Fruit fly (Drosophila melanogaster): ENCODE data around the gene CG17325.
A peak's percentile ranks its signal among the peaks of the same experiment; 100 is the strongest.

CG17325 gene

DNA sequence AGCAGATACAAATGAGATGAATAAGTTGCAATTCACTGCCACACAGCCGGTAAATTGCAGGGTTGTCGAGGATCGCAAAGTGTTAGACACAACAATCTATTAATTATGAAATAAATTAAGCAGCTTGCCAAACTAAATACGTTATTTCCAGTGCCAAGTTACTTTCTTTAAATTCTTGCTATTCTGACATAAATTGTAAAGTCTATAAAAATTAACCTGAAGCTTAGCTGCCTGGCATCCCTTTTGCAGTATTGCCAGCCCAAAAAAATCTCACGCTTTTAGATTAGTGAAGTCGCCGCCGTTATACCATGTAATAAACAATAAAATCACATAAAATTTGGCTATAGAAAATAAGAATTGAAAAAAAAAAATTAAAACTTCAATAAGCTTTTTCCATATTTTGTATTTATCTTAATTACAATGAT lies 45.2 kb downstream of the CG17325 start (continued):
- TF ChIP-seq CG3032 (tag; optimal IDR thresholded peaks at IDR 0.05) = peak; percentile 96
- TF ChIP-seq CG11902 (GFP tag; optimal IDR thresholded peaks at IDR 0.05) = peak; percentile 93
- TF ChIP-seq esn (GFP tag; optimal IDR thresholded peaks at IDR 0.05) = peak; percentile 97
- peak; percentile 97 for TF ChIP-seq CG3919 (GFP tag; optimal IDR thresholded peaks at IDR 0.05)
- TF ChIP-seq CG6808 (GFP tag; optimal IDR thresholded peaks at IDR 0.05) = peak; percentile 94
- peak; percentile 98 for TF ChIP-seq Eip75B (GFP tag; optimal IDR thresholded peaks at IDR 0.05)
- TF ChIP-seq Hr38 (GFP tag; optimal IDR thresholded peaks at IDR 0.05) = peak; percentile 68
- peak; percentile 93 for TF ChIP-seq dac (GFP tag; optimal IDR thresholded peaks at IDR 0.05)

DNA sequence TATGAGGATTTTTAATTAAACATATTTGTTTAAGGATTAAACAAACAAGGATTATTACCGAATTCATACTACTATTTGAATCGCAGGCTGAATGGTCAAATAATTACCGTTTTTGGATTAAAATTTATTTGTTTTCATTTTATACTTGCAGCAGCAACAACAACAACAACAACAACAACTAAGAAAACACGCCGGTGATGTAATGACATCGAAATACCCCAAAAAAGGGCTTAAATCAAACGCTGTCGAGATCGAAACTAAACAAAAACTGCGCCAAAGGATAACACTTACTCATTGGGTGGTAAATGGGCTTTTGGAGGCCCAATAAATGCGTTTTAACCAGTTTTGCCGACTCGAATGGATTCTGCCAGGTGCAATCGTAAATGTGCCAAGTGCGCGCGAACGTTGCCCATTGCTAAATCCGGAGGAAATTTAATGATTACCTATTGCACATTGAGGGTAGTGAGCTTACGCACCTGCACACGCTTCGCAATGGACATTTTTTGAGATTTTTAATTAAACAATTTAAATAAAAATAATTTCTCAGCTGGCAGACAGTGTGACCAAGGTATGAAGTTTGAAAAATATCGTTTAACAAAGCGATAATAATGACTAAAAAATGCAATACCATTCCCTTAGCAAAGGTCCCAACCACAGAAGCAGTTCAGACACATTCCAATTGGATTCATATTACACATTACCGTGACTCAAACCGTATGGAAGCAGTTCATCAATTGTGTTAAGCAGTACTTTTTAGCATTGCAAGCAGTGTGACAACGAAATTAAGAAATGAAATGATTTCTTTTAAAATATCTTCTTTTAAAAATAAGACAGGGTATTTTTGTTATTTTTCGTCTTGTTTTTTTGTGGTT lies 46.4 kb downstream of the CG17325 start, which contains the start of the genes CG10602 and mRpL13:
CG10602 (minus strand) TSS at position 588 of the 872 bp plus-strand sequence.
mRpL13 (minus strand) TSS at position 588 of the 872 bp plus-strand sequence.
- no peak for TF ChIP-seq CG8632 (GFP tag; optimal IDR thresholded peaks at IDR 0.05)
- TF ChIP-seq vri (GFP tag; optimal IDR thresholded peaks at IDR 0.05) = peak; percentile 46
- TF ChIP-seq ss (GFP tag; optimal IDR thresholded peaks at IDR 0.05) = no peak
- TF ChIP-seq Eip78C (GFP tag) = peak; percentile 3

DNA sequence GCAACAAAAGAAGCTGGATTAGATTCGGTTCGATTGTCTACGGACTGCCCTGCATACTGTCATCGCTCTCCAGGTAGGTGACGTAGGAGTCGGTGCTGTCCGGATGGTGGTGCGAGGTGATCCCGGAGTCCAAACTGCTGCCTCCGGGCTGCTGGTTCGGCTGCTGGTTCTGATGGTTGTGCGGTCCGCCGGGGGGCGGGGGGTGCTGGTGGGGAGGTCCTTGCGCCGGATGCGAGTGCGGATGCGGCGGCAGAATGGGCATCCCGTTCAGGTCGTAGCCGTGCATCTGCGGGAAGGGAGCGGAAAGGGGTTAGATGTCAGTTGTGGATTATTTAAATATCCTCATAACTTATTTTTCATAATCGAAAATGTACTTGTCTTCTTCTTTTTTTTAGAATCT lies 48.5 kb downstream of the CG17325 start:
- TF ChIP-seq Eip75B (GFP tag; optimal IDR thresholded peaks at IDR 0.05) (no peak), CG6808 (GFP tag; optimal IDR thresholded peaks at IDR 0.05) (no peak), topi (GFP tag; optimal IDR thresholded peaks at IDR 0.05) (no peak)

Measured in whole organism, prepupa.